Fruit fly (Drosophila melanogaster): ENCODE measurements around the gene CG14369.

DNA sequence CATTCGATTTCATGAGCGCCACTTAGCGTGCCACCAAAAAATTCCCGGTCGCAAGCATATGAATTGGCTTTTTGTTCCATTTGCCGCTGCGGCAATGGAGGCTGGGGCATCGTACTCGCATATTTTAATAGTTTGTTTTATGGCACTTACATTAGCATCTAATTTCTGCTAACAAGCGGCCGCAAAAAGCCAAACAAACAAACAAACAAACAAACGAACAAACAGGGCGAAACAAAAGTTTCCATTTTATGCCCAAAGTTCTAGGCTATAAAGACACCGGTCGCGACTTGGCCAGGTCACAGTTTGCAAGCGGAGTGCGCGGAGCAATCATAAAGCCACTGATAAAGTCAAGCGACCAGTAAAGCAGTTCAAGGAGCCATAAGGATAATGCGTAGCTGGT lies 23.2 kb upstream of the CG14369 start, which contains the start of gene CG9269:
- TF ChIP-seq Ravus (GFP tag; IDR thresholded peaks at IDR 0.05), result no peak
- TF ChIP-seq CG17361 (GFP tag; IDR thresholded peaks at IDR 0.05), result no peak
- no peak for TF ChIP-seq klu (GFP tag; IDR thresholded peaks at IDR 0.05)
- no peak for TF ChIP-seq CG10462 (GFP tag; optimal IDR thresholded peaks at IDR 0.05)
- no peak for TF ChIP-seq Fer1 (GFP tag; optimal IDR thresholded peaks at IDR 0.05)
- no peak for TF ChIP-seq psq (GFP tag; optimal IDR thresholded peaks at IDR 0.05)
- no peak for TF ChIP-seq grn (GFP tag; optimal IDR thresholded peaks at IDR 0.05)
- TF ChIP-seq CG4424 (GFP tag; optimal IDR thresholded peaks at IDR 0.05), result no peak

All from whole organism, embryonic.